Fruit fly (Drosophila melanogaster) whole organism, embryonic: ENCODE data around the gene CG31473.

ENCODE experiments used
- CG10366 ChIP-seq: fragments of 200-800 bp; sonication (Bioruptor generic); IDR thresholded peaks from 2 replicates; pipeline ENCODE4 v1.3.6; 2022; ENCODE audit warnings: missing biosample characterization, missing genetic modification characterization
- CG13624 ChIP-seq: fragments of 200-800 bp; sonication (Bioruptor generic); optimal IDR thresholded peaks from 2 replicates; lab custom pipeline; 2016; ENCODE audit warnings: missing biosample characterization, missing genetic modification characterization
- CG30431 ChIP-seq: fragments of 200-800 bp; sonication (Bioruptor generic); optimal IDR thresholded peaks from 2 replicates; lab custom pipeline; 2017; ENCODE audit warnings: missing biosample characterization, missing genetic modification characterization
- CG33213 ChIP-seq: fragments of 200-800 bp; sonication (Bioruptor generic); optimal IDR thresholded peaks from 3 replicates; lab custom pipeline; 2016; ENCODE audit warnings: missing biosample characterization, missing genetic modification characterization
- CG4282 ChIP-seq: fragments of 200-800 bp; sonication (Bioruptor generic); optimal IDR thresholded peaks from 2 replicates; lab custom pipeline; 2016; ENCODE audit warnings: missing biosample characterization, missing genetic modification characterization
- CG6654 ChIP-seq: fragments of 200-800 bp; sonication (Bioruptor generic); optimal IDR thresholded peaks from 2 replicates; lab custom pipeline; 2017; ENCODE audit warnings: missing biosample characterization, mild to moderate bottlenecking, missing genetic modification characterization
- CG7556 ChIP-seq: fragments of 200-800 bp; sonication (Bioruptor generic); optimal IDR thresholded peaks from 2 replicates; lab custom pipeline; 2017; ENCODE audit warnings: missing biosample characterization, mild to moderate bottlenecking, missing genetic modification characterization
- CG8290 ChIP-seq, 3 experiments: fragments of 200-800 bp; sonication (Bioruptor generic); optimal IDR thresholded peaks; 2 replicates each; lab custom pipeline; 2016 to 2019; ENCODE audit warnings: missing biosample characterization in 3 of 3, missing genetic modification characterization in 3 of 3, mild to moderate bottlenecking in 2 of 3, moderate library complexity in 1 of 3
- Chrac-16 ChIP-seq: fragments of 200-800 bp; sonication (Bioruptor generic); optimal IDR thresholded peaks from 3 replicates; lab custom pipeline; 2016; ENCODE audit warnings: missing biosample characterization, missing genetic modification characterization
- Hr78 ChIP-seq, 2 experiments: fragments of 200-800 bp in 1 of 2; fragments of >200 bp in 1 of 2; sonication (Bioruptor generic) in 1 of 2; optimal IDR thresholded peaks; 2 replicates each; lab custom pipeline; 2017 to 2019; ENCODE audit warnings: missing biosample characterization in 2 of 2, missing genetic modification characterization in 2 of 2, mild to moderate bottlenecking in 1 of 2, moderate library complexity in 1 of 2
- Lpt ChIP-seq: fragments of >200 bp; optimal IDR thresholded peaks from 2 replicates; lab custom pipeline; 2018; ENCODE audit warnings: missing biosample characterization, missing genetic modification characterization
- ato ChIP-seq: fragments of 200-800 bp; sonication (Bioruptor generic); IDR thresholded peaks from 2 replicates; pipeline ENCODE4 v1.3.6; 2022; ENCODE audit warnings: missing biosample characterization, missing genetic modification characterization; ENCODE audit not compliant: partially characterized antibody
- corto ChIP-seq: fragments of 200-800 bp; sonication (Bioruptor generic); optimal IDR thresholded peaks from 2 replicates; lab custom pipeline; 2016; ENCODE audit warnings: missing biosample characterization, mild to moderate bottlenecking, missing genetic modification characterization, moderate library complexity

- TF ChIP-seq Lpt (GFP tag; lab: Kevin White, UChicago) = no peak
- TF ChIP-seq CG13624 (GFP tag; lab: Kevin White, UChicago) = no peak
- TF ChIP-seq ato (GFP tag; lab: Robert Waterston, UW) = no peak
- no peak for TF ChIP-seq CG33213 (GFP tag; lab: Kevin White, UChicago)
- no peak for TF ChIP-seq CG7556 (GFP tag; lab: Kevin White, UChicago)
- no peak for TF ChIP-seq corto
- TF ChIP-seq CG8290 (GFP tag; optimal IDR thresholded peaks at IDR 0.05; lab: Kevin White, UChicago) = no peak
- TF ChIP-seq CG8290 (tag; optimal IDR thresholded peaks at IDR 0.05; lab: Kevin White, UChicago) = no peak
- TF ChIP-seq CG4282 (GFP tag; lab: Kevin White, UChicago) = no peak
- TF ChIP-seq Hr78 (GFP tag; optimal IDR thresholded peaks at IDR 0.05; lab: Kevin White, UChicago) = no peak
- no peak for TF ChIP-seq CG30431
- no peak for TF ChIP-seq CG10366 (GFP tag; lab: Robert Waterston, UW)
- no peak for TF ChIP-seq CG6654 (GFP tag; lab: Kevin White, UChicago)
- no peak for TF ChIP-seq Chrac-16 (GFP tag; lab: Kevin White, UChicago)
Measured at dm6 chr3R:7790087-7790486, 21.5 kb upstream of the CG31473 start, which contains the start of gene CG18746.
